Fruit fly (Drosophila melanogaster): Measurements from ENCODE around the gene CG42688.

Gene CG42688

dm6 chr2L:19133465-19134365 is 48.9 kb downstream of the CG42688 start, which contains the start of gene brat (continued):
- peak; percentile 69 for TF ChIP-seq cwo (GFP tag; optimal IDR thresholded peaks at IDR 0.05)
- TF ChIP-seq CG2116 (GFP tag; optimal IDR thresholded peaks at IDR 0.05), result peak; percentile 87
- no peak for TF ChIP-seq Rx (GFP tag; IDR thresholded peaks at IDR 0.05)
- TF ChIP-seq CG2199 (GFP tag; IDR thresholded peaks at IDR 0.05), result no peak
- TF ChIP-seq HLH3B (GFP tag; IDR thresholded peaks at IDR 0.05), result peak; percentile 44; the same call in 1 of the 2 replicates
- TF ChIP-seq CG33557 (GFP tag; optimal IDR thresholded peaks at IDR 0.05), result peak; percentile 13
- no peak for TF ChIP-seq CG11696 (GFP tag; IDR thresholded peaks at IDR 0.05)
- peak; percentile 89 for TF ChIP-seq unc-4 (GFP tag; IDR thresholded peaks at IDR 0.05; ENCODE audit: partially characterized antibody)
- no peak for TF ChIP-seq CG4730 (GFP tag; IDR thresholded peaks at IDR 0.05)
- TF ChIP-seq Xbp1 (GFP tag; optimal IDR thresholded peaks at IDR 0.05), result peak; percentile 55
- TF ChIP-seq CG17361 (GFP tag; IDR thresholded peaks at IDR 0.05), result peak; percentile 66
- no peak for TF ChIP-seq CG3726 (GFP tag; IDR thresholded peaks at IDR 0.05)
- TF ChIP-seq fru (optimal IDR thresholded peaks at IDR 0.05), result no peak
- TF ChIP-seq CG13894 (tag; optimal IDR thresholded peaks at IDR 0.05), result peak; percentile 31
- TF ChIP-seq ranshi (GFP tag; IDR thresholded peaks at IDR 0.05), result no peak
- TF ChIP-seq emc (GFP tag; optimal IDR thresholded peaks at IDR 0.05), result no peak
- TF ChIP-seq NfI (GFP tag; optimal IDR thresholded peaks at IDR 0.05), result peak; percentile 56
- peak; percentile 56 for TF ChIP-seq CG3847 (GFP tag; IDR thresholded peaks at IDR 0.05)
- no peak for TF ChIP-seq CG17359 (tag; optimal IDR thresholded peaks at IDR 0.05)
- no peak for TF ChIP-seq sim (GFP tag; IDR thresholded peaks at IDR 0.05)
- TF ChIP-seq CG12236 (GFP tag; optimal IDR thresholded peaks at IDR 0.05), result no peak
- TF ChIP-seq gce (GFP tag; IDR thresholded peaks at IDR 0.05), result no peak
- peak; percentile 17 for TF ChIP-seq oc (tag; optimal IDR thresholded peaks at IDR 0.05)
- TF ChIP-seq klu (GFP tag; IDR thresholded peaks at IDR 0.05), result no peak
- peak; percentile 86 for TF ChIP-seq hbn (GFP tag; IDR thresholded peaks at IDR 0.05; ENCODE audit: partially characterized antibody)
- peak; percentile 40 for TF ChIP-seq YL-1 (GFP tag; optimal IDR thresholded peaks at IDR 0.05)
- TF ChIP-seq otp (GFP tag; IDR thresholded peaks at IDR 0.05), result no peak
- TF ChIP-seq pita (GFP tag; optimal IDR thresholded peaks at IDR 0.05), result no peak
- TF ChIP-seq CG4328 (GFP tag; optimal IDR thresholded peaks at IDR 0.05), result peak; percentile 28
- TF ChIP-seq CG15011 (GFP tag; optimal IDR thresholded peaks at IDR 0.05), result no peak
- TF ChIP-seq CG9797 (GFP tag; optimal IDR thresholded peaks at IDR 0.05), result peak; percentile 27
- TF ChIP-seq rib (GFP tag; IDR thresholded peaks at IDR 0.05), result no peak
- peak; percentile 83 for TF ChIP-seq row (GFP tag; IDR thresholded peaks at IDR 0.05)
- peak; percentile 87; the same call in 2 of the 3 replicates for TF ChIP-seq Opbp (GFP tag; IDR thresholded peaks at IDR 0.05; ENCODE audit: partially characterized antibody)
- TF ChIP-seq CG7745 (tag; optimal IDR thresholded peaks at IDR 0.05), result no peak
- TF ChIP-seq Trl (optimal IDR thresholded peaks at IDR 0.05), result no peak
- TF ChIP-seq Trl (GFP tag; optimal IDR thresholded peaks at IDR 0.05), result peak; percentile 77
- TF ChIP-seq CG1647 (GFP tag; optimal IDR thresholded peaks at IDR 0.05), result peak; percentile 8
- no peak for TF ChIP-seq E2f1 (GFP tag; IDR thresholded peaks at IDR 0.05)
- TF ChIP-seq Bdp1 (GFP tag; optimal IDR thresholded peaks at IDR 0.05), result no peak
- peak; percentile 46 for TF ChIP-seq twi (tag; optimal IDR thresholded peaks at IDR 0.05)
- peak; percentile 11 for TF ChIP-seq Six4 (GFP tag; optimal IDR thresholded peaks at IDR 0.05)
- no peak for TF ChIP-seq ap (GFP tag; IDR thresholded peaks at IDR 0.05)
- TF ChIP-seq Ptx1 (GFP tag; IDR thresholded peaks at IDR 0.05), result peak; percentile 45; the same call in 1 of the 2 replicates
- TF ChIP-seq CG8924 (tag; optimal IDR thresholded peaks at IDR 0.05), result peak; percentile 47
- no peak for TF ChIP-seq gro (GFP tag; optimal IDR thresholded peaks at IDR 0.05)
- TF ChIP-seq gfzf (GFP tag; optimal IDR thresholded peaks at IDR 0.05), result peak; percentile 30
- peak; percentile 88 for TF ChIP-seq CG15514 (GFP tag; optimal IDR thresholded peaks at IDR 0.05)
- peak; percentile 8 for TF ChIP-seq NK7.1 (GFP tag; optimal IDR thresholded peaks at IDR 0.05)
- no peak for TF ChIP-seq zfh1 (GFP tag; IDR thresholded peaks at IDR 0.05)

All from whole organism, embryonic.